Worm (Caenorhabditis elegans) whole organism, early embryonic: Measurements from ENCODE around the gene algn-11.

ENCODE experiments used
- aly-1 ChIP-seq: sonication (generic microtip); optimal IDR thresholded peaks from 2 replicates; lab custom pipeline; 2016; ENCODE audit warnings: missing genetic modification characterization, missing compliant biosample characterization
- ama-1 ChIP-seq: fragments of 150-350 bp; optimal IDR thresholded peaks from 2 replicates; lab custom pipeline; 2014
- tra-4 ChIP-seq: sonication (generic microtip); optimal IDR thresholded peaks from 2 replicates; lab custom pipeline; 2017; ENCODE audit warnings: missing genetic modification characterization, missing compliant biosample characterization

DNA sequence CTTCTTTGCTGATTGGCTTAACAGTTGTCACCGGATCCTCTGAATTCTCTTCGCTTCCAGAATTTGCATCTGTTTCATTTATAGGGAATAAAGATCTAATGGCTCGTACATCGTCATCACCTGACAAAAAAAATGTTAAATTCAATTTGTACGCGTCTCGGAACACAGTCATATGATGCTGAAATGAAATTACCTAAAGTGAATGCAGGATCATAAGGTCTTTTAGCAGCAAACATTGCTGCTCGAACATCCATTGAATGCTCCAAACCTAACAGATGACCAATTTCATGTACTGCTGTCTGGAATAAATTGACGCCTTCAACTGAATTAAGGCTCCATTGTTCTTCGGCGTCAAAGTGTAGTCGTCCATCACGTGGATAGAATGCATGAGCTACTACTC lies 44.0 kb downstream of the algn-11 start:
- no peak for TF ChIP-seq ama-1 (lab: Kevin White, UChicago)
- TF ChIP-seq tra-4 (tag; lab: Kevin White, UChicago): no peak
- TF ChIP-seq aly-1: no peak
